Worm (Caenorhabditis elegans) whole organism, early embryonic: ENCODE measurements around the gene T23F11.2.

Experiments used
- ama-1 ChIP-seq: fragments of 150-350 bp; optimal IDR thresholded peaks from 2 replicates; lab custom pipeline; 2014
- ceh-13 ChIP-seq: fragments of 200-800 bp; sonication (Bioruptor generic); optimal IDR thresholded peaks from 2 replicates; lab custom pipeline; 2018; ENCODE audit warnings: mild to moderate bottlenecking, missing genetic modification characterization, missing compliant biosample characterization
- ceh-36 ChIP-seq: sonication (generic microtip); optimal IDR thresholded peaks from 2 replicates; lab custom pipeline; 2016; ENCODE audit warnings: missing genetic modification characterization, inconsistent platforms, missing compliant biosample characterization
- flt-1 ChIP-seq: fragments of 200-800 bp; sonication (Bioruptor generic); IDR thresholded peaks from 2 replicates; pipeline ENCODE4 v1.3.6; 2022; ENCODE audit warnings: missing genetic modification characterization, missing compliant biosample characterization
- hmg-4 ChIP-seq: fragments of 200-800 bp; sonication (Bioruptor generic); optimal IDR thresholded peaks from 2 replicates; lab custom pipeline; 2018; ENCODE audit warnings: mild to moderate bottlenecking, missing genetic modification characterization, missing compliant biosample characterization
- hnd-1 ChIP-seq: sonication (generic microtip); optimal IDR thresholded peaks from 2 replicates; lab custom pipeline; 2016; ENCODE audit warnings: missing genetic modification characterization, missing compliant biosample characterization
- scrt-1 ChIP-seq: fragments of 200-800 bp; sonication (Bioruptor generic); IDR thresholded peaks from 2 replicates; pipeline ENCODE4 v1.3.6; 2022; ENCODE audit warnings: missing genetic modification characterization, missing compliant biosample characterization
- sea-1 ChIP-seq: fragments of 200-800 bp; sonication (Bioruptor generic); conservative IDR thresholded peaks from 2 replicates; pipeline ENCODE4 v1.3.6; 2022; ENCODE audit warnings: missing genetic modification characterization, missing compliant biosample characterization
- tbx-37 ChIP-seq: fragments of 200-800 bp; sonication (Bioruptor generic); conservative IDR thresholded peaks from 2 replicates; pipeline ENCODE4 v1.3.6; 2022; ENCODE audit warnings: missing genetic modification reagents, missing genetic modification characterization, missing compliant biosample characterization
- tra-4 ChIP-seq: sonication (generic microtip); optimal IDR thresholded peaks from 2 replicates; lab custom pipeline; 2017; ENCODE audit warnings: missing genetic modification characterization, missing compliant biosample characterization

ce11 chrIII:4649811-4650544 lies 5.3 kb downstream of the T23F11.2 start, which contains the start of gene ppm-2:
- TF ChIP-seq ama-1 (no peak), ceh-13 (GFP tag; lab: Kevin White, UChicago) (no peak), sea-1 (GFP tag; lab: Robert Waterston, UW) (no peak), flt-1 (no peak), ceh-36 (tag; lab: Kevin White, UChicago) (no peak), tra-4 (tag; lab: Kevin White, UChicago) (no peak), scrt-1 (GFP tag; lab: Robert Waterston, UW) (no peak), hmg-4 (GFP tag; lab: Kevin White, UChicago) (no peak), tbx-37 (GFP tag; lab: Robert Waterston, UW) (no peak), hnd-1 (tag; lab: Kevin White, UChicago) (no peak)
